Fruit fly (Drosophila melanogaster) whole organism, embryonic: ENCODE data around the gene CG42784.
A peak's percentile ranks its signal among the peaks of the same experiment; 100 is the strongest.

ENCODE experiments used
- Asciz ChIP-seq: fragments of 200-800 bp; sonication (Bioruptor generic); optimal IDR thresholded peaks from 2 replicates; lab custom pipeline; 2017; ENCODE audit warnings: missing biosample characterization, mild to moderate bottlenecking, missing genetic modification characterization, missing genetic modification reagents
- B-H1 ChIP-seq: fragments of 200-800 bp; sonication (Bioruptor generic); IDR thresholded peaks from 3 replicates; pipeline ENCODE4 v1.3.6; 2022; ENCODE audit warnings: missing biosample characterization, missing genetic modification characterization
- CG10274 ChIP-seq: fragments of 200-800 bp; sonication (Bioruptor generic); optimal IDR thresholded peaks from 3 replicates; lab custom pipeline; 2017; ENCODE audit warnings: missing biosample characterization, mild to moderate bottlenecking, missing genetic modification characterization
- CG10979 ChIP-seq: fragments of 200-800 bp; sonication (Bioruptor generic); optimal IDR thresholded peaks from 2 replicates; lab custom pipeline; 2018; ENCODE audit warnings: missing biosample characterization, mild to moderate bottlenecking, missing genetic modification characterization, moderate library complexity
- CG11504 ChIP-seq: fragments of 200-800 bp; sonication (Bioruptor generic); optimal IDR thresholded peaks from 3 replicates; lab custom pipeline; 2019; ENCODE audit warnings: missing biosample characterization, mild to moderate bottlenecking, missing genetic modification characterization, moderate library complexity
- CG12659 ChIP-seq: fragments of 200-800 bp; sonication (Bioruptor generic); optimal IDR thresholded peaks from 3 replicates; lab custom pipeline; 2017; ENCODE audit warnings: mild to moderate bottlenecking, missing biosample characterization, missing genetic modification reagents, missing genetic modification characterization
- CG12769 ChIP-seq: fragments of 200-800 bp; sonication (Bioruptor generic); optimal IDR thresholded peaks from 2 replicates; lab custom pipeline; 2019; ENCODE audit warnings: missing biosample characterization, mild to moderate bottlenecking, missing genetic modification characterization, moderate library complexity
- CG16815 ChIP-seq: fragments of 200-800 bp; sonication (Bioruptor generic); optimal IDR thresholded peaks from 3 replicates; lab custom pipeline; 2017; ENCODE audit warnings: missing biosample characterization, mild to moderate bottlenecking, missing genetic modification characterization
- CG2120 ChIP-seq: fragments of 200-800 bp; sonication (Bioruptor generic); optimal IDR thresholded peaks from 3 replicates; lab custom pipeline; 2016; ENCODE audit warnings: missing biosample characterization, missing genetic modification characterization
- CG2889 ChIP-seq: fragments of 200-800 bp; sonication (Bioruptor generic); IDR thresholded peaks from 3 replicates; pipeline ENCODE4 v1.3.6; 2022; ENCODE audit warnings: missing biosample characterization, missing genetic modification characterization
- CG31365 ChIP-seq: fragments of 200-800 bp; sonication (Bioruptor generic); optimal IDR thresholded peaks from 2 replicates; lab custom pipeline; 2018; ENCODE audit warnings: missing biosample characterization, mild to moderate bottlenecking, missing genetic modification characterization
- CG33557 ChIP-seq: fragments of 200-800 bp; sonication (Bioruptor generic); optimal IDR thresholded peaks from 2 replicates; lab custom pipeline; 2019; ENCODE audit warnings: missing biosample characterization, mild to moderate bottlenecking, missing genetic modification characterization, moderate library complexity
- CG5180 ChIP-seq: fragments of 200-800 bp; sonication (Bioruptor generic); optimal IDR thresholded peaks from 3 replicates; lab custom pipeline; 2017; ENCODE audit warnings: missing biosample characterization, missing genetic modification characterization, mild to moderate bottlenecking, moderate library complexity, missing genetic modification reagents
- CG5245 ChIP-seq: fragments of 200-800 bp; sonication (Bioruptor generic); optimal IDR thresholded peaks from 3 replicates; lab custom pipeline; 2016; ENCODE audit warnings: missing biosample characterization, missing genetic modification characterization
- CG7556 ChIP-seq: fragments of 200-800 bp; sonication (Bioruptor generic); optimal IDR thresholded peaks from 2 replicates; lab custom pipeline; 2017; ENCODE audit warnings: missing biosample characterization, mild to moderate bottlenecking, missing genetic modification characterization
- CG8089 ChIP-seq: fragments of 200-800 bp; sonication (Bioruptor generic); optimal IDR thresholded peaks from 3 replicates; lab custom pipeline; 2016; ENCODE audit warnings: missing biosample characterization, missing genetic modification characterization
- CG8924 ChIP-seq: fragments of 200-800 bp; optimal IDR thresholded peaks from 3 replicates; lab custom pipeline; 2019; ENCODE audit warnings: missing biosample characterization, mild to moderate bottlenecking, missing genetic modification characterization, moderate library complexity
- CG9876 ChIP-seq: fragments of 200-800 bp; sonication (Bioruptor generic); optimal IDR thresholded peaks from 2 replicates; lab custom pipeline; 2016; ENCODE audit warnings: missing biosample characterization, missing genetic modification characterization
- Chrac-16 ChIP-seq: fragments of 200-800 bp; sonication (Bioruptor generic); optimal IDR thresholded peaks from 3 replicates; lab custom pipeline; 2016; ENCODE audit warnings: missing biosample characterization, missing genetic modification characterization
- D19A ChIP-seq: fragments of 200-800 bp; optimal IDR thresholded peaks from 3 replicates; lab custom pipeline; 2019; ENCODE audit warnings: missing biosample characterization, mild to moderate bottlenecking, missing genetic modification characterization, moderate library complexity
- Doc2 ChIP-seq: fragments of 200-800 bp; sonication (Bioruptor generic); IDR thresholded peaks from 2 replicates; pipeline ENCODE4 v1.3.6; 2022; ENCODE audit warnings: missing biosample characterization, missing genetic modification characterization
- HHEX ChIP-seq: fragments of 200-800 bp; sonication (Bioruptor generic); optimal IDR thresholded peaks from 3 replicates; lab custom pipeline; 2017; ENCODE audit warnings: missing biosample characterization, mild to moderate bottlenecking, missing genetic modification characterization, missing genetic modification reagents
- Hr78 ChIP-seq, 2 experiments: fragments of 200-800 bp in 1 of 2; fragments of >200 bp in 1 of 2; sonication (Bioruptor generic) in 1 of 2; optimal IDR thresholded peaks; 2 replicates each; lab custom pipeline; 2017 to 2019; ENCODE audit warnings: missing biosample characterization in 2 of 2, missing genetic modification characterization in 2 of 2, mild to moderate bottlenecking in 1 of 2, moderate library complexity in 1 of 2
- Jarid2 ChIP-seq: fragments of 200-800 bp; sonication (Bioruptor generic); optimal IDR thresholded peaks from 3 replicates; lab custom pipeline; 2017; ENCODE audit warnings: mild to moderate bottlenecking, missing biosample characterization, missing genetic modification reagents, missing genetic modification characterization
- Rfx ChIP-seq: fragments of 200-800 bp; sonication (Bioruptor generic); IDR thresholded peaks from 2 replicates; pipeline ENCODE4 v1.3.6; 2022; ENCODE audit warnings: missing biosample characterization, missing genetic modification characterization
- Sox100B ChIP-seq: fragments of 200-800 bp; sonication (Bioruptor generic); optimal IDR thresholded peaks from 3 replicates; lab custom pipeline; 2018; ENCODE audit warnings: missing biosample characterization, mild to moderate bottlenecking, missing genetic modification characterization
- ac ChIP-seq: fragments of 200-800 bp; sonication (Bioruptor generic); optimal IDR thresholded peaks from 3 replicates; lab custom pipeline; 2017; ENCODE audit warnings: missing biosample characterization, mild to moderate bottlenecking, missing genetic modification characterization
- btn ChIP-seq: fragments of 200-800 bp; sonication (Bioruptor generic); optimal IDR thresholded peaks from 2 replicates; lab custom pipeline; 2016; ENCODE audit warnings: missing biosample characterization, missing genetic modification characterization
- chif ChIP-seq, 2 experiments: fragments of 200-800 bp; sonication (Bioruptor generic); optimal IDR thresholded peaks; 3 replicates each; lab custom pipeline; 2016; ENCODE audit warnings: missing biosample characterization in 2 of 2, missing genetic modification characterization in 2 of 2
- corto ChIP-seq: fragments of 200-800 bp; sonication (Bioruptor generic); optimal IDR thresholded peaks from 2 replicates; lab custom pipeline; 2016; ENCODE audit warnings: missing biosample characterization, mild to moderate bottlenecking, missing genetic modification characterization, moderate library complexity
- crp ChIP-seq, 2 experiments: fragments of 200-800 bp; sonication (Bioruptor generic); optimal IDR thresholded peaks; 2 replicates in 1 of 2; 3 replicates in 1 of 2; lab custom pipeline; 2017; ENCODE audit warnings: missing biosample characterization in 2 of 2, missing genetic modification characterization in 2 of 2, mild to moderate bottlenecking in 1 of 2, moderate library complexity in 1 of 2
- danr ChIP-seq: fragments of 200-800 bp; sonication (Bioruptor generic); IDR thresholded peaks from 2 replicates; pipeline ENCODE4 v1.3.6; 2022; ENCODE audit warnings: missing biosample characterization, missing genetic modification characterization
- dpn ChIP-seq, 2 experiments: fragments of 200-800 bp; sonication (Bioruptor generic); optimal IDR thresholded peaks; 3 replicates each; lab custom pipeline; 2016; ENCODE audit warnings: missing biosample characterization in 2 of 2, missing genetic modification characterization in 2 of 2
- en ChIP-seq: fragments of 200-800 bp; sonication (Bioruptor generic); optimal IDR thresholded peaks from 2 replicates; lab custom pipeline; 2016; ENCODE audit warnings: missing biosample characterization, missing genetic modification characterization
- ewg ChIP-seq: fragments of 200-800 bp; sonication (Bioruptor generic); optimal IDR thresholded peaks from 3 replicates; lab custom pipeline; 2017; ENCODE audit warnings: mild to moderate bottlenecking, missing biosample characterization, missing genetic modification reagents, missing genetic modification characterization
- gt ChIP-seq: fragments of 200-800 bp; sonication (Bioruptor generic); IDR thresholded peaks from 2 replicates; pipeline ENCODE4 v1.3.6; 2022; ENCODE audit warnings: missing biosample characterization, missing genetic modification characterization
- lov ChIP-seq, 2 experiments: fragments of 200-800 bp in 1 of 2; fragments of >200 bp in 1 of 2; sonication (Bioruptor generic) in 1 of 2; IDR thresholded peaks in 1 of 2; optimal IDR thresholded peaks in 1 of 2; 2 replicates in 1 of 2; 3 replicates in 1 of 2; pipeline versions ENCODE4 v1.3.6 to Lab custom; 2017 to 2022; ENCODE audit warnings: missing biosample characterization in 1 of 2, missing genetic modification characterization in 1 of 2
- maf-S ChIP-seq: fragments of 200-800 bp; sonication (Bioruptor generic); optimal IDR thresholded peaks from 2 replicates; lab custom pipeline; 2016; ENCODE audit warnings: missing biosample characterization, missing genetic modification characterization
- nom ChIP-seq: fragments of 200-800 bp; sonication (Bioruptor generic); optimal IDR thresholded peaks from 2 replicates; lab custom pipeline; 2017; ENCODE audit warnings: missing biosample characterization, missing genetic modification characterization, mild to moderate bottlenecking, moderate library complexity, missing genetic modification reagents
- psq ChIP-seq: fragments of 200-800 bp; sonication (Bioruptor generic); optimal IDR thresholded peaks from 2 replicates; lab custom pipeline; 2017; ENCODE audit warnings: missing biosample characterization, missing genetic modification characterization
- ranshi ChIP-seq: fragments of 200-800 bp; sonication (Bioruptor generic); IDR thresholded peaks from 2 replicates; pipeline ENCODE4 v1.3.6; 2022; ENCODE audit warnings: missing biosample characterization, missing genetic modification characterization
- schlank ChIP-seq: fragments of 200-800 bp; sonication (Bioruptor generic); optimal IDR thresholded peaks from 2 replicates; lab custom pipeline; 2018; ENCODE audit warnings: missing biosample characterization, mild to moderate bottlenecking, missing genetic modification characterization
- ssp ChIP-seq: fragments of 200-800 bp; sonication (Bioruptor generic); IDR thresholded peaks from 2 replicates; pipeline ENCODE4 v1.3.6; 2022; ENCODE audit warnings: missing biosample characterization, missing genetic modification characterization
- tna ChIP-seq: fragments of 200-800 bp; sonication (Bioruptor generic); IDR thresholded peaks from 2 replicates; pipeline ENCODE4 v1.3.6; 2022; ENCODE audit warnings: missing biosample characterization, missing genetic modification characterization; ENCODE audit not compliant: partially characterized antibody
- toy ChIP-seq: fragments of 200-800 bp; sonication (Bioruptor generic); IDR thresholded peaks from 2 replicates; pipeline ENCODE4 v1.3.6; 2022; ENCODE audit warnings: missing biosample characterization, missing genetic modification characterization
- vnd ChIP-seq: fragments of 200-800 bp; sonication (Bioruptor generic); IDR thresholded peaks from 3 replicates; pipeline ENCODE4 v1.3.6; 2022; ENCODE audit warnings: missing biosample characterization, missing genetic modification characterization; ENCODE audit not compliant: partially characterized antibody
- wek ChIP-seq: fragments of 200-800 bp; sonication (Bioruptor generic); optimal IDR thresholded peaks from 3 replicates; lab custom pipeline; 2018; ENCODE audit warnings: missing biosample characterization, mild to moderate bottlenecking, missing genetic modification characterization, moderate library complexity

Gene CG42784

dm6 chr2L:13414525-13415481 is at the start of gene CG42784, which contains the start of the genes CG16956 and CG43850:
Gene CG42784, plus strand, starts transcription at chr2L:13415431.
Gene CG16956, minus strand, starts transcription at chr2L:13414575.
Gene CG43850, plus strand, starts transcription at chr2L:13415431.
- no peak for TF ChIP-seq lov (optimal IDR thresholded peaks at IDR 0.05; lab: Kevin White, UChicago)
- peak; percentile 53; the same call in 1 of the 3 replicates for TF ChIP-seq lov (GFP tag; IDR thresholded peaks at IDR 0.05; lab: Robert Waterston, UW)
- TF ChIP-seq CG33557 (GFP tag; lab: Kevin White, UChicago), result no peak
- peak; percentile 78 for TF ChIP-seq HHEX (GFP tag; lab: Kevin White, UChicago)
- TF ChIP-seq ewg (GFP tag; lab: Kevin White, UChicago), result peak; percentile 89
- TF ChIP-seq schlank (tag; lab: Kevin White, UChicago), result peak; percentile 89
- no peak for TF ChIP-seq CG5245 (GFP tag; lab: Kevin White, UChicago)
- peak; percentile 51 for TF ChIP-seq CG5180
- no peak for TF ChIP-seq CG9876
- TF ChIP-seq D19A, result no peak
- TF ChIP-seq CG2120 (GFP tag; lab: Kevin White, UChicago), result no peak
- peak; percentile 68 for TF ChIP-seq Asciz
- no peak for TF ChIP-seq Hr78 (GFP tag; optimal IDR thresholded peaks at IDR 0.05; lab: Kevin White, UChicago)
- TF ChIP-seq ssp (GFP tag; lab: Robert Waterston, UW), result no peak
- TF ChIP-seq CG10979 (tag; lab: Kevin White, UChicago), result no peak
- peak; percentile 48 for TF ChIP-seq CG7556 (GFP tag; lab: Kevin White, UChicago)
- TF ChIP-seq B-H1 (GFP tag; lab: Robert Waterston, UW), result no peak
- TF ChIP-seq dpn (GFP tag; optimal IDR thresholded peaks at IDR 0.05; lab: Kevin White, UChicago), result peak in 1 of 2 experiments; percentile 1
- no peak for TF ChIP-seq danr (GFP tag; lab: Robert Waterston, UW)
- TF ChIP-seq CG11504 (tag; lab: Kevin White, UChicago), result peak; percentile 57
- no peak for TF ChIP-seq ranshi (GFP tag; lab: Robert Waterston, UW)
- peak in 1 of 2 experiments; percentile 42 for TF ChIP-seq crp (GFP tag; optimal IDR thresholded peaks at IDR 0.05; lab: Kevin White, UChicago)
- TF ChIP-seq tna (GFP tag; lab: Robert Waterston, UW), result no peak
- no peak for TF ChIP-seq gt (GFP tag; lab: Robert Waterston, UW)
- peak; percentile 13 for TF ChIP-seq CG8089 (GFP tag; lab: Kevin White, UChicago)
- TF ChIP-seq Rfx (GFP tag; lab: Robert Waterston, UW), result peak; percentile 69
- peak; percentile 63 for TF ChIP-seq CG12659 (GFP tag; lab: Kevin White, UChicago)
- peak; percentile 23 for TF ChIP-seq CG10274
- peak; percentile 80 for TF ChIP-seq wek (GFP tag; lab: Kevin White, UChicago)
- no peak for TF ChIP-seq corto (GFP tag; lab: Kevin White, UChicago)
- no peak for TF ChIP-seq nom
- peak; percentile 17 for TF ChIP-seq Jarid2 (GFP tag; lab: Kevin White, UChicago)
- no peak for TF ChIP-seq maf-S (GFP tag; lab: Kevin White, UChicago)
- no peak for TF ChIP-seq CG12769 (tag; lab: Kevin White, UChicago)
- TF ChIP-seq en (GFP tag; lab: Kevin White, UChicago), result no peak
- peak; percentile 78 for TF ChIP-seq CG31365 (tag; lab: Kevin White, UChicago)
- no peak for TF ChIP-seq Doc2 (GFP tag; lab: Robert Waterston, UW)
- TF ChIP-seq chif (GFP tag; optimal IDR thresholded peaks at IDR 0.05; lab: Kevin White, UChicago), result no peak
- TF ChIP-seq psq, result no peak
- TF ChIP-seq CG2889 (GFP tag; lab: Robert Waterston, UW), result no peak
- peak; percentile 54 for TF ChIP-seq Sox100B (GFP tag; lab: Kevin White, UChicago)
- no peak for TF ChIP-seq Chrac-16 (GFP tag; lab: Kevin White, UChicago)
- no peak for TF ChIP-seq vnd (GFP tag; lab: Robert Waterston, UW)
- TF ChIP-seq CG8924 (tag; lab: Kevin White, UChicago), result no peak
- TF ChIP-seq ac (GFP tag; lab: Kevin White, UChicago), result no peak
- no peak for TF ChIP-seq CG16815 (GFP tag; lab: Kevin White, UChicago)
- no peak for TF ChIP-seq btn (GFP tag; lab: Kevin White, UChicago)
- TF ChIP-seq toy (GFP tag; lab: Robert Waterston, UW), result no peak
